Worm (Caenorhabditis elegans) whole organism, late embryonic: Measurements from ENCODE around the gene dhhc-10.

Experiments used
- ama-1 ChIP-seq: fragments of 150-350 bp; optimal IDR thresholded peaks from 2 replicates; lab custom pipeline; 2014
- ceh-45 ChIP-seq: fragments of 200-800 bp; sonication (Bioruptor generic); IDR thresholded peaks from 2 replicates; pipeline ENCODE4 v1.3.6; 2022; ENCODE audit warnings: missing genetic modification reagents, missing genetic modification characterization, missing compliant biosample characterization
- ceh-9 ChIP-seq: sonication (generic microtip); optimal IDR thresholded peaks from 2 replicates; lab custom pipeline; 2016; ENCODE audit warnings: mild to moderate bottlenecking, missing genetic modification characterization, inconsistent platforms, missing compliant biosample characterization
- fkh-10 ChIP-seq: fragments of 150-350 bp; optimal IDR thresholded peaks from 2 replicates; lab custom pipeline; 2014; ENCODE audit warnings: missing biosample characterization, missing genetic modification reagents, missing genetic modification characterization
- nhr-11 ChIP-seq: fragments of 150-350 bp; optimal IDR thresholded peaks from 2 replicates; lab custom pipeline; 2014; ENCODE audit warnings: missing biosample characterization, missing genetic modification characterization
- npax-4 ChIP-seq: sonication (generic microtip); optimal IDR thresholded peaks from 2 replicates; lab custom pipeline; 2016; ENCODE audit warnings: missing genetic modification characterization, missing compliant biosample characterization
- pha-4 ChIP-seq: fragments of 150-350 bp; optimal IDR thresholded peaks from 2 replicates; lab custom pipeline; 2018; ENCODE audit warnings: missing biosample characterization, missing genetic modification reagents, missing genetic modification characterization
- sdc-2 ChIP-seq: sonication (generic microtip); optimal IDR thresholded peaks from 2 replicates; lab custom pipeline; 2016; ENCODE audit warnings: missing genotype, missing genetic modification characterization, missing compliant biosample characterization

DNA sequence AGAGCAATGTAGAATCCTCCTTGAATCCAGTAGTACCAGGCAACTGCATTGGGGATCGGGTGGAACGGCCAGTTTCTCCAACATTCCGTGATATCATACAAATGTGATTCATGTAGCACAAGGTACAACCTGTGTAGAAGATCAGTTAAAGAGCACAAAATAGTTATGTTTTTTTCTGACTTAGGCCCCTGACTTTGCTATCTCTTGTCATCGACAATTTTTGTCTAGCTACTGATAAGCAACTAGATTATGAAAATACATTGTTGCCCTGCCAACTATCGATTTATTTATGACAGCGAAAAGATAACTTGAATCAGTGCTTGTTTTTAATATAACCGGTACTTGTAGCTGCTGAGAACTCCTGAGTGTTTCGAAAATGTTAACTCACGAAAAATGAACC, 8.7 kb upstream of the dhhc-10 start:
- no peak for TF ChIP-seq pha-4 (tag; lab: Kevin White, UChicago)
- no peak for TF ChIP-seq ama-1 (lab: Kevin White, UChicago)
- TF ChIP-seq sdc-2 (tag; lab: Kevin White, UChicago) = no peak
- TF ChIP-seq ceh-9 (tag; lab: Kevin White, UChicago) = no peak
- TF ChIP-seq fkh-10 = no peak
- no peak for TF ChIP-seq npax-4 (tag; lab: Kevin White, UChicago)
- TF ChIP-seq nhr-11 (tag; lab: Kevin White, UChicago) = no peak
- TF ChIP-seq ceh-45 (GFP tag; lab: Robert Waterston, UW) = no peak
